Worm (Caenorhabditis elegans) whole organism, midembryonic: Measurements from ENCODE around the gene C40A11.2.

Experiments used
- flt-1 ChIP-seq: fragments of 200-800 bp; sonication (Bioruptor generic); IDR thresholded peaks from 2 replicates; pipeline ENCODE4 v1.3.6; 2022; ENCODE audit warnings: missing genetic modification characterization, missing compliant biosample characterization
- med-1 ChIP-seq: sonication (generic microtip); optimal IDR thresholded peaks from 2 replicates; lab custom pipeline; 2017; ENCODE audit warnings: missing genetic modification characterization, mild to moderate bottlenecking, missing compliant biosample characterization, antibody characterized with exemption, missing genetic modification reagents; ENCODE audit not compliant: insufficient read depth
- tab-1 ChIP-seq: fragments of 200-800 bp; sonication (Bioruptor generic); IDR thresholded peaks from 2 replicates; pipeline ENCODE4 v1.3.6; 2022; ENCODE audit warnings: missing genetic modification characterization, missing compliant biosample characterization
- ztf-23 ChIP-seq: fragments of 200-800 bp; sonication (Bioruptor generic); IDR thresholded peaks from 2 replicates; pipeline ENCODE4 v1.3.6; 2022; ENCODE audit warnings: missing genetic modification reagents, missing genetic modification characterization, missing compliant biosample characterization

ce11 chrII:2150485-2150985 is 3.8 kb downstream of the C40A11.2 start, which contains the start of the genes C40A11.7 and C40A11.8:
- no peak for TF ChIP-seq tab-1
- TF ChIP-seq ztf-23 (GFP tag; lab: Robert Waterston, UW) = no peak
- TF ChIP-seq med-1 = no peak
- TF ChIP-seq flt-1 (GFP tag; lab: Robert Waterston, UW) = no peak
